Worm (Caenorhabditis elegans): ENCODE data around the gene B0403.3.

Gene B0403.3

ce11 chrX:7067250-7067958 is 4.3 kb upstream of the B0403.3 start (continued):
- peak; percentile 6 for TF ChIP-seq nhr-90 (tag; optimal IDR thresholded peaks at IDR 0.05; ENCODE audit: poor library complexity)
- TF ChIP-seq swsn-7 (tag; optimal IDR thresholded peaks at IDR 0.05): peak; percentile 0
- TF ChIP-seq sup-37 (GFP tag; optimal IDR thresholded peaks at IDR 0.05): no peak
- TF ChIP-seq blmp-1 (tag; optimal IDR thresholded peaks at IDR 0.05): no peak
- no peak for TF ChIP-seq mdl-1 (tag; optimal IDR thresholded peaks at IDR 0.05)
- no peak for TF ChIP-seq nhr-77 (tag; optimal IDR thresholded peaks at IDR 0.05)
- no peak for TF ChIP-seq lin-13 (GFP tag; optimal IDR thresholded peaks at IDR 0.05)
- no peak for TF ChIP-seq elt-2 (tag; optimal IDR thresholded peaks at IDR 0.05)
- TF ChIP-seq elt-3 (tag; optimal IDR thresholded peaks at IDR 0.05): no peak
- TF ChIP-seq skn-1 (tag; optimal IDR thresholded peaks at IDR 0.05): no peak
- no peak for TF ChIP-seq isw-1 (GFP tag; IDR thresholded peaks at IDR 0.05)
- TF ChIP-seq nhr-12 (tag; optimal IDR thresholded peaks at IDR 0.05): no peak
- no peak for TF ChIP-seq snpc-4 (tag; optimal IDR thresholded peaks at IDR 0.05)
- TF ChIP-seq nhr-84 (tag; optimal IDR thresholded peaks at IDR 0.05): no peak
- TF ChIP-seq lin-15B (tag; optimal IDR thresholded peaks at IDR 0.05): no peak
- peak; percentile 3 for TF ChIP-seq nhr-85 (tag)
- TF ChIP-seq ama-1 (optimal IDR thresholded peaks at IDR 0.05): no peak
- TF ChIP-seq sptf-1 (tag; optimal IDR thresholded peaks at IDR 0.05): no peak

ce11 chrX:7066003-7066402 is 2.9 kb upstream of the B0403.3 start:
- TF ChIP-seq xbp-1 (tag; optimal IDR thresholded peaks at IDR 0.05) (peak; percentile 50), nhr-20 (tag; optimal IDR thresholded peaks at IDR 0.05) (no peak), pqm-1 (tag; optimal IDR thresholded peaks at IDR 0.05) (no peak), unc-130 (tag; optimal IDR thresholded peaks at IDR 0.05) (no peak), nhr-28 (tag; optimal IDR thresholded peaks at IDR 0.05) (no peak), ztf-11 (tag; optimal IDR thresholded peaks at IDR 0.05) (no peak), nhr-71 (tag; optimal IDR thresholded peaks at IDR 0.05) (peak; percentile 23), rnt-1 (tag; optimal IDR thresholded peaks at IDR 0.05) (no peak), aly-2 (tag; optimal IDR thresholded peaks at IDR 0.05) (peak; percentile 61), mab-9 (GFP tag; IDR thresholded peaks at IDR 0.05) (no peak), efl-1 (optimal IDR thresholded peaks at IDR 0.05) (no peak), efl-1 (GFP tag; optimal IDR thresholded peaks at IDR 0.05 in 1 of 2) (peak in 1 of 2 experiments; percentile 75), mef-2 (tag; optimal IDR thresholded peaks at IDR 0.05) (no peak), nhr-85 (tag) (peak; percentile 8), C16A3.4 (tag; optimal IDR thresholded peaks at IDR 0.05) (no peak), fkh-10 (GFP tag; optimal IDR thresholded peaks at IDR 0.05) (no peak)

ce11 chrX:7061265-7061664 is 1.9 kb downstream of the B0403.3 start:
- TF ChIP-seq elt-2 (tag; optimal IDR thresholded peaks at IDR 0.05) (peak; percentile 40), C04F5.9 (tag; optimal IDR thresholded peaks at IDR 0.05) (no peak)

ce11 chrX:7057357-7057756 is 5.8 kb downstream of the B0403.3 start, which contains the start of gene B0403.5:
Gene B0403.5, plus strand, starts transcription at chrX:7057724.
- TF ChIP-seq alr-1 (tag; optimal IDR thresholded peaks at IDR 0.05; ENCODE audit: borderline replicate concordance) (no peak), blmp-1 (tag; optimal IDR thresholded peaks at IDR 0.05) (peak; percentile 55)

- TF ChIP-seq aly-2 (tag; optimal IDR thresholded peaks at IDR 0.05) (no peak), lin-35 (GFP tag; optimal IDR thresholded peaks at IDR 0.05) (no peak), lin-14 (GFP tag; optimal IDR thresholded peaks at IDR 0.05) (peak; percentile 9)
Measured at ce11 chrX:7050290-7050689, 12.8 kb downstream of the B0403.3 start, which contains the start of gene ubc-17. Gene ubc-17, plus strand, starts transcription at chrX:7050590.

Data from whole organism, L1 larva.